Fruit fly (Drosophila melanogaster): ENCODE data around the gene CG7101.

dm6 chrX:18789353-18790210, 40.8 kb upstream of the CG7101 start:
- no peak for TF ChIP-seq psq (optimal IDR thresholded peaks at IDR 0.05)
- TF ChIP-seq CG8478 (optimal IDR thresholded peaks at IDR 0.05): no peak
- no peak for TF ChIP-seq pan (optimal IDR thresholded peaks at IDR 0.05)
- no peak for TF ChIP-seq Dll (optimal IDR thresholded peaks at IDR 0.05)

All from whole organism.